Fruit fly (Drosophila melanogaster) whole organism, embryonic: ENCODE results near the gene CG34269.

Source experiments
- Aef1 ChIP-seq: fragments of 200-800 bp; sonication (Bioruptor generic); IDR thresholded peaks from 3 replicates; pipeline ENCODE4 v1.3.6; 2022; ENCODE audit warnings: missing biosample characterization, missing genetic modification characterization
- B-H1 ChIP-seq: fragments of 200-800 bp; sonication (Bioruptor generic); IDR thresholded peaks from 3 replicates; pipeline ENCODE4 v1.3.6; 2022; ENCODE audit warnings: missing biosample characterization, missing genetic modification characterization
- BtbVII ChIP-seq: fragments of 200-800 bp; sonication (Bioruptor generic); optimal IDR thresholded peaks from 3 replicates; lab custom pipeline; 2017; ENCODE audit warnings: missing biosample characterization, mild to moderate bottlenecking, missing genetic modification characterization
- C15 ChIP-seq: fragments of 200-800 bp; sonication (Bioruptor generic); IDR thresholded peaks from 3 replicates; pipeline ENCODE4 v1.3.6; 2022; ENCODE audit warnings: missing biosample characterization, missing genetic modification characterization
- CG10462 ChIP-seq: fragments of 200-800 bp; sonication (Bioruptor generic); optimal IDR thresholded peaks from 2 replicates; lab custom pipeline; 2016; ENCODE audit warnings: missing biosample characterization, missing genetic modification characterization
- CG11398 ChIP-seq: fragments of 200-800 bp; sonication (Bioruptor generic); optimal IDR thresholded peaks from 2 replicates; lab custom pipeline; 2016; ENCODE audit warnings: missing biosample characterization, missing genetic modification characterization
- CG12155 ChIP-seq: fragments of 200-800 bp; sonication (Bioruptor generic); optimal IDR thresholded peaks from 3 replicates; lab custom pipeline; 2016; ENCODE audit warnings: missing biosample characterization, missing genetic modification characterization
- CG12391 ChIP-seq: fragments of 200-800 bp; sonication (Bioruptor generic); optimal IDR thresholded peaks from 3 replicates; lab custom pipeline; 2018; ENCODE audit warnings: missing biosample characterization, mild to moderate bottlenecking, missing genetic modification characterization, moderate library complexity
- CG12769 ChIP-seq: fragments of 200-800 bp; sonication (Bioruptor generic); optimal IDR thresholded peaks from 2 replicates; lab custom pipeline; 2019; ENCODE audit warnings: missing biosample characterization, mild to moderate bottlenecking, missing genetic modification characterization, moderate library complexity
- CG1647 ChIP-seq: fragments of 200-800 bp; sonication (Bioruptor generic); optimal IDR thresholded peaks from 3 replicates; lab custom pipeline; 2016; ENCODE audit warnings: missing biosample characterization, missing genetic modification characterization
- CG17361 ChIP-seq: fragments of 200-800 bp; sonication (Bioruptor generic); IDR thresholded peaks from 3 replicates; pipeline ENCODE4 v1.3.6; 2022; ENCODE audit warnings: missing biosample characterization, missing genetic modification characterization
- CG17568 ChIP-seq: fragments of 200-800 bp; sonication (Bioruptor generic); optimal IDR thresholded peaks from 2 replicates; lab custom pipeline; 2018; ENCODE audit warnings: missing biosample characterization, mild to moderate bottlenecking, missing genetic modification characterization, moderate library complexity
- CG18764 ChIP-seq: fragments of 200-800 bp; sonication (Bioruptor generic); optimal IDR thresholded peaks from 3 replicates; lab custom pipeline; 2016; ENCODE audit warnings: missing biosample characterization, missing genetic modification characterization
- CG31388 ChIP-seq: fragments of 200-800 bp; sonication (Bioruptor generic); optimal IDR thresholded peaks from 2 replicates; lab custom pipeline; 2016; ENCODE audit warnings: missing biosample characterization, missing genetic modification characterization
- CG33213 ChIP-seq: fragments of 200-800 bp; sonication (Bioruptor generic); optimal IDR thresholded peaks from 3 replicates; lab custom pipeline; 2016; ENCODE audit warnings: missing biosample characterization, missing genetic modification characterization
- CG4404 ChIP-seq: fragments of 200-800 bp; sonication (Bioruptor generic); IDR thresholded peaks from 2 replicates; pipeline ENCODE4 v1.3.6; 2022; ENCODE audit warnings: missing biosample characterization, missing genetic modification characterization
- CG4617 ChIP-seq: fragments of 200-800 bp; sonication (Bioruptor generic); optimal IDR thresholded peaks from 3 replicates; lab custom pipeline; 2016; ENCODE audit warnings: missing biosample characterization, missing genetic modification characterization, borderline replicate concordance
- CG4707 ChIP-seq: fragments of 200-800 bp; sonication (Bioruptor generic); optimal IDR thresholded peaks from 2 replicates; lab custom pipeline; 2018; ENCODE audit warnings: missing biosample characterization, mild to moderate bottlenecking, missing genetic modification characterization, moderate library complexity
- CG4730 ChIP-seq: fragments of 200-800 bp; sonication (Bioruptor generic); IDR thresholded peaks from 2 replicates; pipeline ENCODE4 v1.3.6; 2022; ENCODE audit warnings: missing biosample characterization, missing genetic modification characterization
- CG4820 ChIP-seq: fragments of 200-800 bp; sonication (Bioruptor generic); optimal IDR thresholded peaks from 3 replicates; lab custom pipeline; 2016; ENCODE audit warnings: missing biosample characterization, missing genetic modification characterization
- CG4854 ChIP-seq: fragments of 200-800 bp; sonication (Bioruptor generic); optimal IDR thresholded peaks from 2 replicates; lab custom pipeline; 2016; ENCODE audit warnings: missing biosample characterization, missing genetic modification characterization, inconsistent platforms
- CG5953 ChIP-seq: fragments of 200-800 bp; sonication (Bioruptor generic); IDR thresholded peaks from 2 replicates; pipeline ENCODE4 v1.3.6; 2022; ENCODE audit warnings: missing biosample characterization, missing genetic modification characterization
- CG6272 ChIP-seq: fragments of 200-800 bp; sonication (Bioruptor generic); IDR thresholded peaks from 2 replicates; pipeline ENCODE4 v1.3.6; 2022; ENCODE audit warnings: missing biosample characterization, missing genetic modification characterization
- CG7963 ChIP-seq: fragments of 200-800 bp; sonication (Bioruptor generic); IDR thresholded peaks from 3 replicates; pipeline ENCODE4 v1.3.6; 2022; ENCODE audit warnings: missing biosample characterization, missing genetic modification characterization; ENCODE audit not compliant: partially characterized antibody
- CG9609 ChIP-seq: fragments of 200-800 bp; sonication (Bioruptor generic); optimal IDR thresholded peaks from 3 replicates; lab custom pipeline; 2016; ENCODE audit warnings: missing biosample characterization, missing genetic modification characterization
- Dek ChIP-seq: fragments of 200-800 bp; sonication (Bioruptor generic); optimal IDR thresholded peaks from 3 replicates; lab custom pipeline; 2019; ENCODE audit warnings: missing biosample characterization, mild to moderate bottlenecking, missing genetic modification characterization, moderate library complexity
- Doc3 ChIP-seq: fragments of 200-800 bp; sonication (Bioruptor generic); IDR thresholded peaks from 3 replicates; pipeline ENCODE4 v1.3.6; 2022; ENCODE audit warnings: missing biosample characterization, missing genetic modification characterization; ENCODE audit not compliant: partially characterized antibody
- Dp ChIP-seq: fragments of 200-800 bp; sonication (Bioruptor generic); optimal IDR thresholded peaks from 2 replicates; lab custom pipeline; 2018; ENCODE audit warnings: missing biosample characterization, mild to moderate bottlenecking, missing genetic modification characterization, moderate library complexity
- Dref ChIP-seq: fragments of 200-800 bp; sonication (Bioruptor generic); IDR thresholded peaks from 2 replicates; pipeline ENCODE4 v1.3.6; 2022; ENCODE audit warnings: missing biosample characterization, missing genetic modification characterization
- HHEX ChIP-seq: fragments of 200-800 bp; sonication (Bioruptor generic); optimal IDR thresholded peaks from 3 replicates; lab custom pipeline; 2017; ENCODE audit warnings: missing biosample characterization, mild to moderate bottlenecking, missing genetic modification characterization, missing genetic modification reagents
- Hr51 ChIP-seq, 2 experiments: fragments of 200-800 bp; sonication (Bioruptor generic); optimal IDR thresholded peaks; 2 replicates in 1 of 2; 3 replicates in 1 of 2; lab custom pipeline; 2016 to 2018; ENCODE audit warnings: missing biosample characterization in 2 of 2, missing genetic modification characterization in 2 of 2, mild to moderate bottlenecking in 1 of 2, moderate library complexity in 1 of 2
- Lim3 ChIP-seq: fragments of 200-800 bp; sonication (Bioruptor generic); IDR thresholded peaks from 2 replicates; pipeline ENCODE4 v1.3.6; 2022; ENCODE audit warnings: missing biosample characterization, missing genetic modification characterization
- Lpt ChIP-seq: fragments of >200 bp; optimal IDR thresholded peaks from 2 replicates; lab custom pipeline; 2018; ENCODE audit warnings: missing biosample characterization, missing genetic modification characterization
- NC2β ChIP-seq: fragments of 200-800 bp; sonication (Bioruptor generic); optimal IDR thresholded peaks from 2 replicates; lab custom pipeline; 2016; ENCODE audit warnings: missing biosample characterization, missing genetic modification characterization
- NFAT ChIP-seq: fragments of 200-800 bp; sonication (Bioruptor generic); IDR thresholded peaks from 2 replicates; pipeline ENCODE4 v1.3.6; 2022; ENCODE audit warnings: missing biosample characterization, missing genetic modification characterization
- Six4 ChIP-seq: fragments of 200-800 bp; sonication (Bioruptor generic); optimal IDR thresholded peaks from 2 replicates; lab custom pipeline; 2016; ENCODE audit warnings: missing biosample characterization, missing genetic modification characterization
- abd-A ChIP-seq: fragments of 200-800 bp; sonication (Bioruptor generic); optimal IDR thresholded peaks from 3 replicates; lab custom pipeline; 2019; ENCODE audit warnings: missing biosample characterization, mild to moderate bottlenecking, missing genetic modification characterization, moderate library complexity
- ase ChIP-seq: fragments of 200-800 bp; sonication (Bioruptor generic); IDR thresholded peaks from 3 replicates; pipeline ENCODE4 v1.3.6; 2022; ENCODE audit warnings: missing biosample characterization, missing genetic modification characterization
- dati ChIP-seq: fragments of 200-800 bp; sonication (Bioruptor generic); IDR thresholded peaks from 2 replicates; pipeline ENCODE4 v1.3.6; 2022; ENCODE audit warnings: missing biosample characterization, missing genetic modification characterization
- ewg ChIP-seq: fragments of 200-800 bp; sonication (Bioruptor generic); optimal IDR thresholded peaks from 3 replicates; lab custom pipeline; 2017; ENCODE audit warnings: mild to moderate bottlenecking, missing biosample characterization, missing genetic modification reagents, missing genetic modification characterization
- ftz-f1 ChIP-seq: fragments of 200-800 bp; sonication (Bioruptor generic); optimal IDR thresholded peaks from 2 replicates; lab custom pipeline; 2016; ENCODE audit warnings: missing biosample characterization, missing genetic modification characterization
- ham ChIP-seq: fragments of 200-800 bp; sonication (Bioruptor generic); IDR thresholded peaks from 2 replicates; pipeline ENCODE4 v1.3.6; 2022; ENCODE audit warnings: missing biosample characterization, missing genetic modification characterization
- kay ChIP-seq: fragments of 200-800 bp; sonication (Bioruptor generic); optimal IDR thresholded peaks from 2 replicates; lab custom pipeline; 2016; ENCODE audit warnings: missing biosample characterization, missing genetic modification characterization
- lab ChIP-seq: fragments of 200-800 bp; sonication (Bioruptor generic); optimal IDR thresholded peaks from 3 replicates; lab custom pipeline; 2017; ENCODE audit warnings: missing biosample characterization, missing genetic modification characterization, mild to moderate bottlenecking, moderate library complexity, missing genetic modification reagents
- pnt ChIP-seq: fragments of 200-800 bp; sonication (Bioruptor generic); optimal IDR thresholded peaks from 3 replicates; lab custom pipeline; 2016; ENCODE audit warnings: missing biosample characterization, missing genetic modification characterization
- pros ChIP-seq: fragments of 200-800 bp; sonication (Bioruptor generic); optimal IDR thresholded peaks from 3 replicates; lab custom pipeline; 2019; ENCODE audit warnings: missing biosample characterization, mild to moderate bottlenecking, missing genetic modification characterization, moderate library complexity
- pzg ChIP-seq: fragments of 200-800 bp; sonication (Bioruptor generic); optimal IDR thresholded peaks from 3 replicates; lab custom pipeline; 2018; ENCODE audit warnings: missing biosample characterization, mild to moderate bottlenecking, missing genetic modification characterization, moderate library complexity
- tap ChIP-seq: fragments of 200-800 bp; optimal IDR thresholded peaks from 3 replicates; lab custom pipeline; 2019; ENCODE audit warnings: missing biosample characterization, mild to moderate bottlenecking, missing genetic modification characterization, moderate library complexity
- trh ChIP-seq: fragments of 200-800 bp; sonication (Bioruptor generic); optimal IDR thresholded peaks from 2 replicates; lab custom pipeline; 2016; ENCODE audit warnings: missing biosample characterization, missing genetic modification characterization
- unc-4 ChIP-seq: fragments of 200-800 bp; sonication (Bioruptor generic); IDR thresholded peaks from 2 replicates; pipeline ENCODE4 v1.3.6; 2022; ENCODE audit warnings: missing biosample characterization, missing genetic modification characterization; ENCODE audit not compliant: partially characterized antibody
- wor ChIP-seq: fragments of 200-800 bp; sonication (Bioruptor generic); IDR thresholded peaks from 2 replicates; pipeline ENCODE4 v1.3.6; 2022; ENCODE audit warnings: missing biosample characterization, missing genetic modification characterization

The CG34269 gene

DNA sequence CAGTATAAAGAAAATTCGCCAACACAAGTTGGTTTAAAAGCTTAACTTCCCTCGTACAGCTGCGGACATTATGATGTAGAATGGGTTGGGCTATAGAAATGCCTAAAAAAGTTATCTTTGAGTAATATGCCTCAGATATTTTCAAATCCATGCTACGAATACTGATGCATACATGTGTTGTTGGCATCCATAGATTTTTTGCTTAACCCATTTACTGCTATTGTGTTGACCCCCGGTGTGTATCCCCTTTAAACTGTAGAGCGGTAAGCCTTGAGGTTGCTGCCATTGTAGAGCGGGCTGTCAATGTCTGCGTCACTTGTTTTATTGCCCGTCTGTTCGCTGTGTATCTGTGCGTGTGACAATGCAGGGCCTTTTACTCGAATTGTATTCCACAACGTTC is 24.8 kb downstream of the CG34269 start (continued):
- TF ChIP-seq CG17361 (GFP tag; lab: Robert Waterston, UW), result peak; percentile 52; the same call in 2 of the 3 replicates
- TF ChIP-seq NFAT (GFP tag; lab: Robert Waterston, UW), result 0 out of 2 replicates have a peak, but pooled peaks have one; percentile 56
- TF ChIP-seq CG11398, result peak; percentile 74
- no peak for TF ChIP-seq unc-4 (GFP tag; lab: Robert Waterston, UW)
- peak; percentile 45 for TF ChIP-seq CG1647 (GFP tag; lab: Kevin White, UChicago)
- peak; percentile 91 for TF ChIP-seq lab (GFP tag; lab: Kevin White, UChicago)
- TF ChIP-seq CG7963, result no peak
- TF ChIP-seq CG10462 (GFP tag; lab: Kevin White, UChicago), result peak; percentile 43
- TF ChIP-seq Six4 (GFP tag; lab: Kevin White, UChicago), result peak; percentile 41
- TF ChIP-seq CG5953 (GFP tag; lab: Robert Waterston, UW), result no peak
- peak; percentile 70 for TF ChIP-seq tap (tag; lab: Kevin White, UChicago)
- TF ChIP-seq CG4854 (GFP tag; lab: Kevin White, UChicago), result peak; percentile 43
- TF ChIP-seq kay (GFP tag; lab: Kevin White, UChicago), result no peak
- TF ChIP-seq ase (GFP tag; lab: Robert Waterston, UW), result peak; percentile 63; the same call in 2 of the 3 replicates
- TF ChIP-seq Dref (GFP tag; lab: Robert Waterston, UW), result no peak
- TF ChIP-seq CG4730 (GFP tag; lab: Robert Waterston, UW), result peak; percentile 60
- TF ChIP-seq Doc3 (GFP tag; lab: Robert Waterston, UW), result no peak
- peak; percentile 22 for TF ChIP-seq CG17568
- TF ChIP-seq pzg (GFP tag; lab: Kevin White, UChicago), result no peak
- peak; percentile 77 for TF ChIP-seq CG9609 (GFP tag; lab: Kevin White, UChicago)
- peak; percentile 76 for TF ChIP-seq HHEX
- peak; percentile 12 for TF ChIP-seq CG4707 (GFP tag; lab: Kevin White, UChicago)
- no peak for TF ChIP-seq dati (GFP tag; lab: Robert Waterston, UW)
- TF ChIP-seq CG12155, result peak; percentile 49
- TF ChIP-seq CG33213 (GFP tag; lab: Kevin White, UChicago), result peak; percentile 46
- TF ChIP-seq CG4404, result no peak
- TF ChIP-seq Dek (tag; lab: Kevin White, UChicago), result peak; percentile 59
- TF ChIP-seq CG6272 (GFP tag; lab: Robert Waterston, UW), result peak; percentile 59
- TF ChIP-seq trh (GFP tag; lab: Kevin White, UChicago), result no peak
- no peak for TF ChIP-seq ham (GFP tag; lab: Robert Waterston, UW)
- peak; percentile 48 for TF ChIP-seq ewg
- TF ChIP-seq CG4820, result peak; percentile 49
- no peak for TF ChIP-seq Dp
- peak; percentile 53 to 80 for TF ChIP-seq Hr51 (GFP tag; optimal IDR thresholded peaks at IDR 0.05; lab: Kevin White, UChicago)
- TF ChIP-seq ftz-f1 (GFP tag; lab: Kevin White, UChicago), result peak; percentile 8
- TF ChIP-seq Lim3 (GFP tag; lab: Robert Waterston, UW), result peak; percentile 45; the same call in 1 of the 2 replicates
- TF ChIP-seq abd-A (tag; lab: Kevin White, UChicago), result peak; percentile 2
- peak; percentile 43; the same call in 1 of the 3 replicates for TF ChIP-seq Aef1 (GFP tag; lab: Robert Waterston, UW)
- TF ChIP-seq CG12769 (tag; lab: Kevin White, UChicago), result peak; percentile 91
- peak; percentile 68 for TF ChIP-seq B-H1 (GFP tag; lab: Robert Waterston, UW)
- peak; percentile 35 for TF ChIP-seq CG18764 (GFP tag; lab: Kevin White, UChicago)
- no peak for TF ChIP-seq Lpt (GFP tag; lab: Kevin White, UChicago)
- TF ChIP-seq wor (GFP tag; lab: Robert Waterston, UW), result peak; percentile 43
- no peak for TF ChIP-seq pros (GFP tag; lab: Kevin White, UChicago)
- TF ChIP-seq pnt, result peak; percentile 66
- TF ChIP-seq CG31388, result no peak
- peak; percentile 66 for TF ChIP-seq BtbVII (GFP tag; lab: Kevin White, UChicago)
- peak; percentile 20 for TF ChIP-seq CG4617 (GFP tag; lab: Kevin White, UChicago)
- peak; percentile 68 for TF ChIP-seq CG12391
- TF ChIP-seq NC2β (GFP tag; lab: Kevin White, UChicago), result peak; percentile 32
- TF ChIP-seq C15 (GFP tag; lab: Robert Waterston, UW), result 0 out of 3 replicates have a peak, but pooled peaks have one; percentile 27
